Fruit fly (Drosophila melanogaster) whole organism, embryonic: ENCODE measurements around the gene Ing3.

Source experiments
- ATbp ChIP-seq: fragments of 200-800 bp; sonication (Bioruptor generic); optimal IDR thresholded peaks from 2 replicates; lab custom pipeline; 2017; ENCODE audit warnings: missing biosample characterization, mild to moderate bottlenecking, missing genetic modification characterization, missing genetic modification reagents
- Awh ChIP-seq: fragments of 200-800 bp; sonication (Bioruptor generic); IDR thresholded peaks from 2 replicates; pipeline ENCODE4, ENCODE4 v1.3.6; 2022; ENCODE audit warnings: missing biosample characterization, missing genetic modification characterization
- BtbVII ChIP-seq: fragments of 200-800 bp; sonication (Bioruptor generic); optimal IDR thresholded peaks from 3 replicates; lab custom pipeline; 2017; ENCODE audit warnings: missing biosample characterization, mild to moderate bottlenecking, missing genetic modification characterization
- CG10366 ChIP-seq: fragments of 200-800 bp; sonication (Bioruptor generic); IDR thresholded peaks from 2 replicates; pipeline ENCODE4 v1.3.6; 2022; ENCODE audit warnings: missing biosample characterization, missing genetic modification characterization
- CG12219 ChIP-seq: fragments of 200-800 bp; sonication (Bioruptor generic); optimal IDR thresholded peaks from 3 replicates; lab custom pipeline; 2018; ENCODE audit warnings: missing biosample characterization, mild to moderate bottlenecking, missing genetic modification characterization
- CG12744 ChIP-seq: fragments of 200-800 bp; sonication (Bioruptor generic); optimal IDR thresholded peaks from 2 replicates; lab custom pipeline; 2016; ENCODE audit warnings: missing biosample characterization, missing genetic modification characterization
- CG12769 ChIP-seq: fragments of 200-800 bp; sonication (Bioruptor generic); optimal IDR thresholded peaks from 2 replicates; lab custom pipeline; 2019; ENCODE audit warnings: missing biosample characterization, mild to moderate bottlenecking, missing genetic modification characterization, moderate library complexity
- CG16813 ChIP-seq: fragments of 200-800 bp; sonication (Bioruptor generic); IDR thresholded peaks from 3 replicates; pipeline ENCODE4 v1.3.6; 2022; ENCODE audit warnings: missing biosample characterization, missing genetic modification characterization; ENCODE audit not compliant: partially characterized antibody
- CG17385 ChIP-seq: fragments of 200-800 bp; sonication (Bioruptor generic); optimal IDR thresholded peaks from 3 replicates; lab custom pipeline; 2018; ENCODE audit warnings: missing biosample characterization, mild to moderate bottlenecking, missing genetic modification characterization
- CG17568 ChIP-seq: fragments of 200-800 bp; sonication (Bioruptor generic); optimal IDR thresholded peaks from 2 replicates; lab custom pipeline; 2018; ENCODE audit warnings: missing biosample characterization, mild to moderate bottlenecking, missing genetic modification characterization, moderate library complexity
- CG17802 ChIP-seq: fragments of 200-800 bp; sonication (Bioruptor generic); optimal IDR thresholded peaks from 2 replicates; lab custom pipeline; 2018; ENCODE audit warnings: missing biosample characterization, mild to moderate bottlenecking, missing genetic modification characterization, moderate library complexity
- CG30403 ChIP-seq: fragments of 200-800 bp; sonication (Bioruptor generic); optimal IDR thresholded peaks from 3 replicates; lab custom pipeline; 2016; ENCODE audit warnings: missing biosample characterization, missing genetic modification characterization
- CG34376 ChIP-seq: fragments of 200-800 bp; sonication (Bioruptor generic); optimal IDR thresholded peaks from 2 replicates; lab custom pipeline; 2018; ENCODE audit warnings: missing biosample characterization, mild to moderate bottlenecking, missing genetic modification characterization
- CG3995 ChIP-seq: fragments of 200-800 bp; sonication (Bioruptor generic); optimal IDR thresholded peaks from 3 replicates; lab custom pipeline; 2016; ENCODE audit warnings: missing biosample characterization, missing genetic modification characterization
- CG42726 ChIP-seq: fragments of 200-800 bp; sonication (Bioruptor generic); IDR thresholded peaks from 2 replicates; pipeline ENCODE4 v1.3.6; 2022; ENCODE audit warnings: missing biosample characterization, missing genetic modification characterization; ENCODE audit not compliant: partially characterized antibody
- CG4282 ChIP-seq: fragments of 200-800 bp; sonication (Bioruptor generic); optimal IDR thresholded peaks from 2 replicates; lab custom pipeline; 2016; ENCODE audit warnings: missing biosample characterization, missing genetic modification characterization
- CG7271 ChIP-seq: fragments of 200-800 bp; sonication (Bioruptor generic); optimal IDR thresholded peaks from 2 replicates; lab custom pipeline; 2018; ENCODE audit warnings: missing biosample characterization, mild to moderate bottlenecking, missing genetic modification characterization, moderate library complexity
- Chrac-16 ChIP-seq: fragments of 200-800 bp; sonication (Bioruptor generic); optimal IDR thresholded peaks from 3 replicates; lab custom pipeline; 2016; ENCODE audit warnings: missing biosample characterization, missing genetic modification characterization
- Dip2 ChIP-seq: fragments of 200-800 bp; sonication (Bioruptor generic); IDR thresholded peaks from 2 replicates; pipeline ENCODE4 v1.3.6; 2022; ENCODE audit warnings: missing biosample characterization, missing genetic modification characterization
- Drgx ChIP-seq: fragments of 200-800 bp; sonication (Bioruptor generic); IDR thresholded peaks from 2 replicates; pipeline ENCODE4 v1.3.6; 2022; ENCODE audit warnings: missing biosample characterization, missing genetic modification characterization
- Fer2 ChIP-seq: fragments of 200-800 bp; sonication (Bioruptor generic); optimal IDR thresholded peaks from 2 replicates; lab custom pipeline; 2018; ENCODE audit warnings: missing biosample characterization, mild to moderate bottlenecking, missing genetic modification characterization, moderate library complexity
- Fer3 ChIP-seq: fragments of 200-800 bp; sonication (Bioruptor generic); optimal IDR thresholded peaks from 2 replicates; lab custom pipeline; 2018; ENCODE audit warnings: missing biosample characterization, mild to moderate bottlenecking, missing genetic modification characterization, moderate library complexity
- HLH4C ChIP-seq: fragments of 200-800 bp; sonication (Bioruptor generic); IDR thresholded peaks from 3 replicates; pipeline ENCODE4 v1.3.6; 2022; ENCODE audit warnings: missing biosample characterization, missing genetic modification characterization; ENCODE audit not compliant: partially characterized antibody
- Hr51 ChIP-seq, 2 experiments: fragments of 200-800 bp; sonication (Bioruptor generic); optimal IDR thresholded peaks; 2 replicates in 1 of 2; 3 replicates in 1 of 2; lab custom pipeline; 2016 to 2018; ENCODE audit warnings: missing biosample characterization in 2 of 2, missing genetic modification characterization in 2 of 2, mild to moderate bottlenecking in 1 of 2, moderate library complexity in 1 of 2
- Lim3 ChIP-seq: fragments of 200-800 bp; sonication (Bioruptor generic); IDR thresholded peaks from 2 replicates; pipeline ENCODE4 v1.3.6; 2022; ENCODE audit warnings: missing biosample characterization, missing genetic modification characterization
- Max ChIP-seq: fragments of 200-800 bp; sonication (Bioruptor generic); optimal IDR thresholded peaks from 2 replicates; lab custom pipeline; 2016; ENCODE audit warnings: missing biosample characterization, mild to moderate bottlenecking, missing genetic modification characterization
- NFAT ChIP-seq: fragments of 200-800 bp; sonication (Bioruptor generic); IDR thresholded peaks from 2 replicates; pipeline ENCODE4 v1.3.6; 2022; ENCODE audit warnings: missing biosample characterization, missing genetic modification characterization
- Taf1 ChIP-seq: fragments of 200-800 bp; sonication (Bioruptor generic); IDR thresholded peaks from 2 replicates; pipeline ENCODE4 v1.3.6; 2022; ENCODE audit warnings: missing biosample characterization, missing genetic modification characterization
- amos ChIP-seq: fragments of 200-800 bp; sonication (Bioruptor generic); IDR thresholded peaks from 2 replicates; pipeline ENCODE4 v1.3.6; 2022; ENCODE audit warnings: missing biosample characterization, missing genetic modification characterization; ENCODE audit not compliant: partially characterized antibody
- az2 ChIP-seq: fragments of 200-800 bp; sonication (Bioruptor generic); optimal IDR thresholded peaks from 3 replicates; lab custom pipeline; 2016; ENCODE audit warnings: missing biosample characterization, missing genetic modification characterization
- chif ChIP-seq, 2 experiments: fragments of 200-800 bp; sonication (Bioruptor generic); optimal IDR thresholded peaks; 3 replicates each; lab custom pipeline; 2016; ENCODE audit warnings: missing biosample characterization in 2 of 2, missing genetic modification characterization in 2 of 2
- chm ChIP-seq: fragments of 200-800 bp; sonication (Bioruptor generic); IDR thresholded peaks from 2 replicates; pipeline ENCODE4 v1.3.6; 2022; ENCODE audit warnings: missing biosample characterization, missing genetic modification characterization
- da ChIP-seq: fragments of 200-800 bp; sonication (Bioruptor generic); optimal IDR thresholded peaks from 2 replicates; lab custom pipeline; 2016; ENCODE audit warnings: missing biosample characterization, missing genetic modification characterization
- eve ChIP-seq, 2 experiments: fragments of >200 bp; optimal IDR thresholded peaks; 2 replicates each; lab custom pipeline; 2017; ENCODE audit warnings: missing biosample characterization in 2 of 2, missing genetic modification characterization in 2 of 2
- fd64A ChIP-seq: fragments of 200-800 bp; sonication (Bioruptor generic); optimal IDR thresholded peaks from 3 replicates; lab custom pipeline; 2018; ENCODE audit warnings: missing biosample characterization, mild to moderate bottlenecking, missing genetic modification characterization
- kah ChIP-seq: fragments of 200-800 bp; sonication (Bioruptor generic); optimal IDR thresholded peaks from 2 replicates; lab custom pipeline; 2018; ENCODE audit warnings: missing biosample characterization, mild to moderate bottlenecking, missing genetic modification characterization
- ken ChIP-seq: fragments of 200-800 bp; sonication (Bioruptor generic); IDR thresholded peaks from 3 replicates; pipeline ENCODE4 v1.3.6; 2022; ENCODE audit warnings: missing biosample characterization, missing genetic modification characterization
- lilli ChIP-seq: fragments of 200-800 bp; sonication (Bioruptor generic); optimal IDR thresholded peaks from 3 replicates; lab custom pipeline; 2016; ENCODE audit warnings: missing biosample characterization, missing genetic modification characterization
- lov ChIP-seq, 2 experiments: fragments of 200-800 bp in 1 of 2; fragments of >200 bp in 1 of 2; sonication (Bioruptor generic) in 1 of 2; IDR thresholded peaks in 1 of 2; optimal IDR thresholded peaks in 1 of 2; 2 replicates in 1 of 2; 3 replicates in 1 of 2; pipeline versions ENCODE4 v1.3.6 to Lab custom; 2017 to 2022; ENCODE audit warnings: missing biosample characterization in 1 of 2, missing genetic modification characterization in 1 of 2
- nom ChIP-seq: fragments of 200-800 bp; sonication (Bioruptor generic); optimal IDR thresholded peaks from 2 replicates; lab custom pipeline; 2017; ENCODE audit warnings: missing biosample characterization, missing genetic modification characterization, mild to moderate bottlenecking, moderate library complexity, missing genetic modification reagents
- pita ChIP-seq: fragments of 200-800 bp; sonication (Bioruptor generic); optimal IDR thresholded peaks from 2 replicates; lab custom pipeline; 2017; ENCODE audit warnings: missing biosample characterization, mild to moderate bottlenecking, missing genetic modification characterization
- prd ChIP-seq, 3 experiments: fragments of >200 bp in 2 of 3; fragments of 200-800 bp in 1 of 3; sonication (Bioruptor generic) in 1 of 3; optimal IDR thresholded peaks in 2 of 3; IDR thresholded peaks in 1 of 3; 2 replicates in 2 of 3; 3 replicates in 1 of 3; pipeline versions ENCODE4 v1.3.6 to Lab custom; 2017 to 2022; ENCODE audit warnings: missing biosample characterization in 1 of 3, missing genetic modification characterization in 1 of 3
- pzg ChIP-seq: fragments of 200-800 bp; sonication (Bioruptor generic); optimal IDR thresholded peaks from 3 replicates; lab custom pipeline; 2018; ENCODE audit warnings: missing biosample characterization, mild to moderate bottlenecking, missing genetic modification characterization, moderate library complexity
- ranshi ChIP-seq: fragments of 200-800 bp; sonication (Bioruptor generic); IDR thresholded peaks from 2 replicates; pipeline ENCODE4 v1.3.6; 2022; ENCODE audit warnings: missing biosample characterization, missing genetic modification characterization
- sna ChIP-seq: fragments of 200-800 bp; sonication (Bioruptor generic); IDR thresholded peaks from 2 replicates; pipeline ENCODE4 v1.3.6; 2022; ENCODE audit warnings: missing biosample characterization, missing genetic modification characterization; ENCODE audit not compliant: partially characterized antibody
- trem ChIP-seq: fragments of 200-800 bp; optimal IDR thresholded peaks from 3 replicates; lab custom pipeline; 2019; ENCODE audit warnings: missing biosample characterization, mild to moderate bottlenecking, missing genetic modification characterization, moderate library complexity
- trh ChIP-seq: fragments of 200-800 bp; sonication (Bioruptor generic); optimal IDR thresholded peaks from 2 replicates; lab custom pipeline; 2016; ENCODE audit warnings: missing biosample characterization, missing genetic modification characterization
- unc-4 ChIP-seq: fragments of 200-800 bp; sonication (Bioruptor generic); IDR thresholded peaks from 2 replicates; pipeline ENCODE4 v1.3.6; 2022; ENCODE audit warnings: missing biosample characterization, missing genetic modification characterization; ENCODE audit not compliant: partially characterized antibody
- vnd ChIP-seq: fragments of 200-800 bp; sonication (Bioruptor generic); IDR thresholded peaks from 3 replicates; pipeline ENCODE4 v1.3.6; 2022; ENCODE audit warnings: missing biosample characterization, missing genetic modification characterization; ENCODE audit not compliant: partially characterized antibody

Gene Ing3

dm6 chrX:18634716-18635115, 18.2 kb downstream of the Ing3 start, which contains the start of gene wgn (continued):
- no peak for TF ChIP-seq CG4282 (GFP tag; lab: Kevin White, UChicago)
- no peak; the same call in 1 of the 2 replicates for TF ChIP-seq unc-4 (GFP tag; lab: Robert Waterston, UW)
- TF ChIP-seq eve (GFP tag; optimal IDR thresholded peaks at IDR 0.05; lab: Kevin White, UChicago) = no peak
- TF ChIP-seq HLH4C = peak; percentile 74; the same call in 2 of the 3 replicates
- TF ChIP-seq da (GFP tag; lab: Kevin White, UChicago) = no peak
- no peak for TF ChIP-seq Lim3
- no peak for TF ChIP-seq Fer3 (tag; lab: Kevin White, UChicago)
- TF ChIP-seq CG34376 (GFP tag; lab: Kevin White, UChicago) = no peak
- TF ChIP-seq CG10366 (GFP tag; lab: Robert Waterston, UW) = no peak
- peak; percentile 17; the same call in 1 of the 2 replicates for TF ChIP-seq Drgx
- no peak for TF ChIP-seq CG12744
- no peak for TF ChIP-seq CG17802 (tag; lab: Kevin White, UChicago)
- TF ChIP-seq pita (GFP tag; lab: Kevin White, UChicago) = no peak
- TF ChIP-seq Taf1 (GFP tag; lab: Robert Waterston, UW) = no peak
- no peak for TF ChIP-seq lilli
- TF ChIP-seq nom (GFP tag; lab: Kevin White, UChicago) = peak; percentile 32
- TF ChIP-seq chif (GFP tag; optimal IDR thresholded peaks at IDR 0.05; lab: Kevin White, UChicago) = no peak
- TF ChIP-seq amos (GFP tag; lab: Robert Waterston, UW) = peak; percentile 75
- TF ChIP-seq lov (optimal IDR thresholded peaks at IDR 0.05; lab: Kevin White, UChicago) = no peak
- no peak for TF ChIP-seq lov (GFP tag; IDR thresholded peaks at IDR 0.05; lab: Robert Waterston, UW)
- TF ChIP-seq BtbVII (GFP tag; lab: Kevin White, UChicago) = peak; percentile 0
- no peak for TF ChIP-seq fd64A (GFP tag; lab: Kevin White, UChicago)
- no peak for TF ChIP-seq kah (GFP tag; lab: Kevin White, UChicago)
- no peak for TF ChIP-seq trem
- peak; percentile 91 for TF ChIP-seq sna (GFP tag; lab: Robert Waterston, UW)
- TF ChIP-seq pzg = no peak
- TF ChIP-seq prd (optimal IDR thresholded peaks at IDR 0.05; lab: Kevin White, UChicago) = no peak
- no peak for TF ChIP-seq prd (GFP tag; IDR thresholded peaks at IDR 0.05; lab: Robert Waterston, UW)
- no peak for TF ChIP-seq ATbp
- TF ChIP-seq CG30403 (GFP tag; lab: Kevin White, UChicago) = no peak
- TF ChIP-seq ranshi = no peak
- peak; percentile 83 for TF ChIP-seq chm (GFP tag; lab: Robert Waterston, UW)
- no peak for TF ChIP-seq Max
- no peak for TF ChIP-seq Fer2
- peak; percentile 4 for TF ChIP-seq CG17385 (GFP tag; lab: Kevin White, UChicago)
- no peak for TF ChIP-seq CG17568 (GFP tag; lab: Kevin White, UChicago)
- no peak for TF ChIP-seq CG3995 (GFP tag; lab: Kevin White, UChicago)
- TF ChIP-seq CG12219 = no peak
- TF ChIP-seq CG7271 (tag; lab: Kevin White, UChicago) = no peak
- no peak for TF ChIP-seq az2
- TF ChIP-seq trh = no peak
- TF ChIP-seq ken (GFP tag; lab: Robert Waterston, UW) = 0 out of 3 replicates have a peak, but pooled peaks have one; percentile 7
- TF ChIP-seq Dip2 (GFP tag; lab: Robert Waterston, UW) = no peak
- no peak for TF ChIP-seq CG12769 (tag; lab: Kevin White, UChicago)
- TF ChIP-seq Awh (GFP tag; lab: Robert Waterston, UW) = no peak
- peak; percentile 67; the same call in 2 of the 3 replicates for TF ChIP-seq vnd (GFP tag; lab: Robert Waterston, UW)
- no peak for TF ChIP-seq Chrac-16
- peak; percentile 46; the same call in 1 of the 2 replicates for TF ChIP-seq CG42726 (GFP tag; lab: Robert Waterston, UW)
- peak; percentile 77 for TF ChIP-seq CG16813 (GFP tag; lab: Robert Waterston, UW)
- TF ChIP-seq Hr51 (GFP tag; optimal IDR thresholded peaks at IDR 0.05; lab: Kevin White, UChicago) = no peak
- TF ChIP-seq NFAT (GFP tag; lab: Robert Waterston, UW) = no peak
